Worm (Caenorhabditis elegans): Measurements from ENCODE around the gene K02G10.5.

ce11 chrX:4700083-4700482 is 9.1 kb upstream of the K02G10.5 start:
- TF ChIP-seq elt-4 (tag; optimal IDR thresholded peaks at IDR 0.05) (no peak), gmeb-2 (tag; optimal IDR thresholded peaks at IDR 0.05) (no peak), pax-1 (tag; optimal IDR thresholded peaks at IDR 0.05) (no peak), lin-11 (tag; optimal IDR thresholded peaks at IDR 0.05) (no peak), F13H6.1 (tag; optimal IDR thresholded peaks at IDR 0.05) (no peak), tbx-2 (tag; optimal IDR thresholded peaks at IDR 0.05) (no peak), pag-3 (tag; optimal IDR thresholded peaks at IDR 0.05; ENCODE audit: borderline replicate concordance) (no peak), hlh-30 (tag; optimal IDR thresholded peaks at IDR 0.05; ENCODE audit: insufficient read depth) (no peak), nfya-1 (tag; optimal IDR thresholded peaks at IDR 0.05) (no peak), ceh-24 (tag; optimal IDR thresholded peaks at IDR 0.05) (no peak), eyg-1 (tag; optimal IDR thresholded peaks at IDR 0.05) (no peak), pha-2 (tag; optimal IDR thresholded peaks at IDR 0.05) (no peak), nhr-11 (tag; optimal IDR thresholded peaks at IDR 0.05) (no peak), ceh-9 (tag; optimal IDR thresholded peaks at IDR 0.05) (no peak)
